Fruit fly (Drosophila melanogaster) Kc167 (cell line): ENCODE data around the gene CG10979.

Experiments
- Myc ChIP-seq: fragments of >200 bp; optimal IDR thresholded peaks from 2 replicates; lab custom pipeline; 2017; ENCODE audit warnings: missing external identifiers
- Sin3A ChIP-seq: fragments of >200 bp; optimal IDR thresholded peaks from 2 replicates; lab custom pipeline; 2018; ENCODE audit warnings: missing external identifiers
- psq ChIP-seq: fragments of >200 bp; optimal IDR thresholded peaks from 2 replicates; lab custom pipeline; 2017; ENCODE audit warnings: missing external identifiers

dm6 chr3R:5801703-5802436 is 7.4 kb downstream of the CG10979 start, which contains the start of gene CG11000:
- no peak for TF ChIP-seq psq (lab: Kevin White, UChicago)
- no peak for TF ChIP-seq Myc
- no peak for TF ChIP-seq Sin3A (lab: Kevin White, UChicago)
